1 fruit fly cellular context compared by ENCODE assay signal in the genomic region with DNA sequence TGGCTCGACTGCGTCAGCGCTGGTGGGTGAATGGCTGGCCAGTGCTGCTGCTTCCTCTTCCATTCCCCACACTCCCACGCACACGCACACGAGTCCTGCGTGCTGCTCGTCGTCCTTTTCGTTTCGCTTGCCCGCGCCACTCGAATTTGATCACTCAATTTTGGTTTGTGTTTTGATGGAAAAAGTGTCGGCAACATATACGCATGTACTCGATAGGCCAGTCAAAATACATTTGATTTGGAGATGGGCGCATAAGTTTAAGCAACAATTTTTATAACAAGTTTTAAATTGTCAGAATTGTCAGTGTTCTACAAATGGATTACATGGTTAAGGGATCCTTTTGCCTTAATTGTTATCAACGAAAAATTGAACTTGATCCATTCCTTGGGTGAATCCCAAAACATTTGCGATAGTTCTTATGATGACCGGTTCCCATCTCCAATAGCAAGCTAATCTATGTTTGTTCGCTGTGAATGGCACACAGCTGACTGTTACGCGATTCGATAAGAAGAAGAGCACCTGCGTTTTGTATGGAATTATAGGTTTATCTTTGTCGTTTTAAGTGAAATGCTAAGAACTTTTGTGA.
A peak's percentile ranks its signal among the peaks of the same experiment; 100 is the strongest.
TF ChIP-seq lines count a peak whose summit lies in the region.

A gene (minus strand): TSS at position 295 of the 586 bp plus-strand sequence.
A gene (plus strand): TSS at position 487 of the 586 bp plus-strand sequence.

TF ChIP-seq in whole organism, embryonic, 481 proteins besides CTCF, POLR2A, EP300 and RAD21 (continued from another document and continues in another):
- no peak for TF ChIP-seq CG16779 (GFP tag; IDR thresholded peaks at IDR 0.05; lab: Robert Waterston, UW)
- no peak for TF ChIP-seq CG34422 (GFP tag; IDR thresholded peaks at IDR 0.05; lab: Robert Waterston, UW)
- TF ChIP-seq sd (tag; optimal IDR thresholded peaks at IDR 0.05; lab: Kevin White, UChicago), result no peak
- TF ChIP-seq Ptx1 (GFP tag; IDR thresholded peaks at IDR 0.05; lab: Robert Waterston, UW), result 0 out of 2 replicates have a peak, but pooled peaks have one; percentile 36
- TF ChIP-seq Dip2 (GFP tag; IDR thresholded peaks at IDR 0.05; lab: Robert Waterston, UW), result no peak
- TF ChIP-seq ro (GFP tag; IDR thresholded peaks at IDR 0.05; lab: Robert Waterston, UW), result no peak
- no peak for TF ChIP-seq Tbp (GFP tag; optimal IDR thresholded peaks at IDR 0.05; lab: Kevin White, UChicago)
- TF ChIP-seq HmgZ (tag; optimal IDR thresholded peaks at IDR 0.05; lab: Kevin White, UChicago), result peak; percentile 9
- TF ChIP-seq slou (GFP tag; optimal IDR thresholded peaks at IDR 0.05; lab: Kevin White, UChicago), result peak; percentile 21
- no peak for TF ChIP-seq D19B (GFP tag; optimal IDR thresholded peaks at IDR 0.05; lab: Kevin White, UChicago)
- TF ChIP-seq eyg (GFP tag; optimal IDR thresholded peaks at IDR 0.05; lab: Kevin White, UChicago), result no peak
- no peak for TF ChIP-seq aop (GFP tag; IDR thresholded peaks at IDR 0.05; lab: Robert Waterston, UW)
- peak; percentile 55 for TF ChIP-seq pum (GFP tag; optimal IDR thresholded peaks at IDR 0.05; lab: Kevin White, UChicago)
- peak; percentile 54 for TF ChIP-seq Bgb (GFP tag; IDR thresholded peaks at IDR 0.05; lab: Robert Waterston, UW; ENCODE audit: partially characterized antibody)
- peak; percentile 57 for TF ChIP-seq CG7786 (GFP tag; optimal IDR thresholded peaks at IDR 0.05; lab: Kevin White, UChicago)
- TF ChIP-seq BtbVII (GFP tag; optimal IDR thresholded peaks at IDR 0.05; lab: Kevin White, UChicago), result no peak
- peak; percentile 37 for TF ChIP-seq CG9727 (GFP tag; optimal IDR thresholded peaks at IDR 0.05; lab: Kevin White, UChicago)
- peak; percentile 24 for TF ChIP-seq CG1233 (GFP tag; optimal IDR thresholded peaks at IDR 0.05; lab: Kevin White, UChicago)
- TF ChIP-seq CG10267 (tag; optimal IDR thresholded peaks at IDR 0.05; lab: Kevin White, UChicago), result peak; percentile 36
- no peak for TF ChIP-seq CG2202 (tag; optimal IDR thresholded peaks at IDR 0.05; lab: Kevin White, UChicago)
- peak; percentile 60 for TF ChIP-seq jumu (GFP tag; optimal IDR thresholded peaks at IDR 0.05; lab: Kevin White, UChicago)
- no peak for TF ChIP-seq da (GFP tag; optimal IDR thresholded peaks at IDR 0.05; lab: Kevin White, UChicago)
- peak; percentile 33 for TF ChIP-seq chn (GFP tag; optimal IDR thresholded peaks at IDR 0.05; lab: Kevin White, UChicago)
- peak; percentile 38 for TF ChIP-seq CG4424 (GFP tag; optimal IDR thresholded peaks at IDR 0.05; lab: Kevin White, UChicago)
- TF ChIP-seq H2.0 (GFP tag; IDR thresholded peaks at IDR 0.05; lab: Robert Waterston, UW), result peak; percentile 27; the same call in 1 of the 2 replicates
- TF ChIP-seq gem (tag; optimal IDR thresholded peaks at IDR 0.05; lab: Kevin White, UChicago), result peak; percentile 47
- no peak for TF ChIP-seq D (optimal IDR thresholded peaks at IDR 0.05; lab: Kevin White, UChicago)
- no peak for TF ChIP-seq D (GFP tag; optimal IDR thresholded peaks at IDR 0.05; lab: Kevin White, UChicago)
- TF ChIP-seq ranshi (GFP tag; IDR thresholded peaks at IDR 0.05; lab: Robert Waterston, UW), result no peak
- no peak for TF ChIP-seq CG11560 (tag; IDR thresholded peaks at IDR 0.05; lab: Robert Waterston, UW)
- no peak for TF ChIP-seq CG3407 (GFP tag; optimal IDR thresholded peaks at IDR 0.05; lab: Kevin White, UChicago)
- TF ChIP-seq CG34224 (GFP tag; IDR thresholded peaks at IDR 0.05; lab: Robert Waterston, UW; ENCODE audit: partially characterized antibody), result 0 out of 3 replicates have a peak, but pooled peaks have one; percentile 24
- TF ChIP-seq CG18764 (GFP tag; optimal IDR thresholded peaks at IDR 0.05; lab: Kevin White, UChicago), result no peak
- TF ChIP-seq cg (GFP tag; optimal IDR thresholded peaks at IDR 0.05; lab: Kevin White, UChicago), result no peak
- no peak for TF ChIP-seq Doc2 (GFP tag; IDR thresholded peaks at IDR 0.05; lab: Robert Waterston, UW)
- no peak for TF ChIP-seq Optix (GFP tag; IDR thresholded peaks at IDR 0.05; lab: Robert Waterston, UW)
- TF ChIP-seq CG10959 (GFP tag; IDR thresholded peaks at IDR 0.05; lab: Robert Waterston, UW), result no peak
- no peak for TF ChIP-seq odd (GFP tag; optimal IDR thresholded peaks at IDR 0.05; lab: Kevin White, UChicago)
- TF ChIP-seq rib (GFP tag; IDR thresholded peaks at IDR 0.05; lab: Robert Waterston, UW), result no peak
- 0 out of 2 replicates have a peak, but pooled peaks have one; percentile 37 for TF ChIP-seq al (GFP tag; IDR thresholded peaks at IDR 0.05; lab: Robert Waterston, UW)
- TF ChIP-seq Poxn (GFP tag; IDR thresholded peaks at IDR 0.05; lab: Robert Waterston, UW), result no peak
- peak; percentile 55 for TF ChIP-seq phol (tag; optimal IDR thresholded peaks at IDR 0.05; lab: Kevin White, UChicago)
- no peak for TF ChIP-seq sim (GFP tag; IDR thresholded peaks at IDR 0.05; lab: Robert Waterston, UW)
- TF ChIP-seq Pdp1 (GFP tag; optimal IDR thresholded peaks at IDR 0.05; lab: Kevin White, UChicago), result peak; percentile 62 to 98
- TF ChIP-seq lab (GFP tag; optimal IDR thresholded peaks at IDR 0.05; lab: Kevin White, UChicago), result no peak
- TF ChIP-seq sob (GFP tag; IDR thresholded peaks at IDR 0.05; lab: Robert Waterston, UW), result no peak
- TF ChIP-seq tll (GFP tag; optimal IDR thresholded peaks at IDR 0.05; lab: Kevin White, UChicago), result peak in 1 of 2 experiments; percentile 59
- TF ChIP-seq toy (GFP tag; IDR thresholded peaks at IDR 0.05; lab: Robert Waterston, UW), result no peak
- no peak for TF ChIP-seq btn (GFP tag; optimal IDR thresholded peaks at IDR 0.05; lab: Kevin White, UChicago)
- no peak for TF ChIP-seq CG15269 (tag; optimal IDR thresholded peaks at IDR 0.05; lab: Kevin White, UChicago)
- TF ChIP-seq hb (GFP tag; IDR thresholded peaks at IDR 0.05; lab: Robert Waterston, UW; ENCODE audit: partially characterized antibody), result no peak
- no peak for TF ChIP-seq CG15601 (tag; optimal IDR thresholded peaks at IDR 0.05; lab: Kevin White, UChicago)
- peak; percentile 9 for TF ChIP-seq tin (GFP tag; optimal IDR thresholded peaks at IDR 0.05; lab: Kevin White, UChicago)
- TF ChIP-seq seq (GFP tag; IDR thresholded peaks at IDR 0.05; lab: Robert Waterston, UW), result no peak
- no peak for TF ChIP-seq Fer2 (tag; optimal IDR thresholded peaks at IDR 0.05; lab: Kevin White, UChicago)
- peak; percentile 76 for TF ChIP-seq Med (GFP tag; lab: Kevin White, UChicago)
- TF ChIP-seq CG3847 (GFP tag; IDR thresholded peaks at IDR 0.05; lab: Robert Waterston, UW), result no peak
- TF ChIP-seq cad (GFP tag; optimal IDR thresholded peaks at IDR 0.05; lab: Kevin White, UChicago), result no peak
- no peak for TF ChIP-seq fru (optimal IDR thresholded peaks at IDR 0.05; lab: Kevin White, UChicago)
- TF ChIP-seq trh (GFP tag; optimal IDR thresholded peaks at IDR 0.05; lab: Kevin White, UChicago), result no peak
- no peak for TF ChIP-seq pros (GFP tag; optimal IDR thresholded peaks at IDR 0.05; lab: Kevin White, UChicago)
- no peak for TF ChIP-seq usp (GFP tag; optimal IDR thresholded peaks at IDR 0.05; lab: Kevin White, UChicago)
- TF ChIP-seq run (tag; optimal IDR thresholded peaks at IDR 0.05; lab: Kevin White, UChicago), result no peak
- TF ChIP-seq Hr3 (GFP tag; optimal IDR thresholded peaks at IDR 0.05; lab: Kevin White, UChicago), result peak; percentile 9
- no peak for TF ChIP-seq fd64A (GFP tag; optimal IDR thresholded peaks at IDR 0.05; lab: Kevin White, UChicago)
- peak; percentile 49 for TF ChIP-seq Sry-β (GFP tag; optimal IDR thresholded peaks at IDR 0.05; lab: Kevin White, UChicago)
- no peak for TF ChIP-seq Dref (GFP tag; IDR thresholded peaks at IDR 0.05; lab: Robert Waterston, UW)
- peak; percentile 31; the same call in 1 of the 2 replicates for TF ChIP-seq CG6689 (GFP tag; IDR thresholded peaks at IDR 0.05; lab: Robert Waterston, UW)
- no peak for TF ChIP-seq CG6254 (GFP tag; optimal IDR thresholded peaks at IDR 0.05; lab: Kevin White, UChicago)
- peak; percentile 47; the same call in 1 of the 2 replicates for TF ChIP-seq GATAe (GFP tag; conservative IDR thresholded peaks at IDR 0.05; lab: Robert Waterston, UW)
- no peak for TF ChIP-seq pnt (GFP tag; optimal IDR thresholded peaks at IDR 0.05; lab: Kevin White, UChicago)
- TF ChIP-seq CG12769 (tag; optimal IDR thresholded peaks at IDR 0.05; lab: Kevin White, UChicago), result no peak
- peak; percentile 33 for TF ChIP-seq slp2 (GFP tag; optimal IDR thresholded peaks at IDR 0.05; lab: Kevin White, UChicago)
- no peak for TF ChIP-seq Dbx (GFP tag; IDR thresholded peaks at IDR 0.05; lab: Robert Waterston, UW)
- TF ChIP-seq NfI (GFP tag; optimal IDR thresholded peaks at IDR 0.05; lab: Kevin White, UChicago), result no peak
- peak; percentile 38 for TF ChIP-seq p53 (GFP tag; optimal IDR thresholded peaks at IDR 0.05; lab: Kevin White, UChicago)
- TF ChIP-seq HLH3B (GFP tag; IDR thresholded peaks at IDR 0.05; lab: Robert Waterston, UW), result no peak
- no peak for TF ChIP-seq repo (GFP tag; optimal IDR thresholded peaks at IDR 0.05; lab: Kevin White, UChicago)
- TF ChIP-seq inv (GFP tag; IDR thresholded peaks at IDR 0.05; lab: Robert Waterston, UW; ENCODE audit: partially characterized antibody), result peak; percentile 46
- TF ChIP-seq CG2116 (GFP tag; optimal IDR thresholded peaks at IDR 0.05; lab: Kevin White, UChicago), result peak; percentile 43
- TF ChIP-seq Hmx (GFP tag; optimal IDR thresholded peaks at IDR 0.05; lab: Kevin White, UChicago), result no peak
- TF ChIP-seq CG10979 (tag; optimal IDR thresholded peaks at IDR 0.05; lab: Kevin White, UChicago), result no peak
- peak; percentile 22; the same call in 1 of the 2 replicates for TF ChIP-seq CG14441 (GFP tag; IDR thresholded peaks at IDR 0.05; lab: Robert Waterston, UW)
- no peak for TF ChIP-seq CG11696 (GFP tag; IDR thresholded peaks at IDR 0.05; lab: Robert Waterston, UW)
- peak in 1 of 2 experiments; percentile 29 for TF ChIP-seq Hr51 (GFP tag; optimal IDR thresholded peaks at IDR 0.05; lab: Kevin White, UChicago)
- TF ChIP-seq Atf6 (GFP tag; IDR thresholded peaks at IDR 0.05; lab: Robert Waterston, UW), result no peak
- no peak for TF ChIP-seq sisA (GFP tag; IDR thresholded peaks at IDR 0.05; lab: Robert Waterston, UW)
- TF ChIP-seq gro (GFP tag; optimal IDR thresholded peaks at IDR 0.05; lab: Kevin White, UChicago), result peak; percentile 16
- TF ChIP-seq zfh1 (GFP tag; IDR thresholded peaks at IDR 0.05; lab: Robert Waterston, UW), result no peak
- no peak for TF ChIP-seq CG1647 (GFP tag; optimal IDR thresholded peaks at IDR 0.05; lab: Kevin White, UChicago)
- TF ChIP-seq schlank (tag; optimal IDR thresholded peaks at IDR 0.05; lab: Kevin White, UChicago), result no peak
- no peak for TF ChIP-seq Mad (GFP tag; optimal IDR thresholded peaks at IDR 0.05; lab: Kevin White, UChicago)
- TF ChIP-seq Gug (GFP tag; IDR thresholded peaks at IDR 0.05; lab: Robert Waterston, UW), result peak; percentile 24; the same call in 2 of the 4 replicates
- no peak for TF ChIP-seq prd (optimal IDR thresholded peaks at IDR 0.05; lab: Kevin White, UChicago)
- TF ChIP-seq prd (GFP tag; IDR thresholded peaks at IDR 0.05; lab: Robert Waterston, UW), result no peak
- peak; percentile 12 for TF ChIP-seq CG10654 (GFP tag; optimal IDR thresholded peaks at IDR 0.05; lab: Kevin White, UChicago)
- TF ChIP-seq CG17912 (GFP tag; optimal IDR thresholded peaks at IDR 0.05; lab: Kevin White, UChicago), result no peak
- TF ChIP-seq CG7839 (tag; optimal IDR thresholded peaks at IDR 0.05; lab: Kevin White, UChicago), result peak; percentile 15
- no peak for TF ChIP-seq Asciz (GFP tag; optimal IDR thresholded peaks at IDR 0.05; lab: Kevin White, UChicago)
- peak; percentile 55 for TF ChIP-seq CG8290 (GFP tag; optimal IDR thresholded peaks at IDR 0.05; lab: Kevin White, UChicago)
- TF ChIP-seq CG8290 (tag; optimal IDR thresholded peaks at IDR 0.05; lab: Kevin White, UChicago), result peak in 1 of 2 experiments; percentile 48
- TF ChIP-seq CG13296 (GFP tag; optimal IDR thresholded peaks at IDR 0.05; lab: Kevin White, UChicago), result no peak
- TF ChIP-seq CG4854 (GFP tag; optimal IDR thresholded peaks at IDR 0.05; lab: Kevin White, UChicago), result no peak
- peak; percentile 31 for TF ChIP-seq sug (tag; optimal IDR thresholded peaks at IDR 0.05; lab: Kevin White, UChicago)
- TF ChIP-seq bcd (GFP tag; optimal IDR thresholded peaks at IDR 0.05; lab: Kevin White, UChicago), result peak; percentile 69
- TF ChIP-seq hkb (optimal IDR thresholded peaks at IDR 0.05; lab: Kevin White, UChicago), result no peak
- TF ChIP-seq hkb (GFP tag; IDR thresholded peaks at IDR 0.05; lab: Robert Waterston, UW), result no peak
- peak; percentile 24 for TF ChIP-seq CG12236 (GFP tag; optimal IDR thresholded peaks at IDR 0.05; lab: Kevin White, UChicago)
- TF ChIP-seq Hand (GFP tag; optimal IDR thresholded peaks at IDR 0.05; lab: Kevin White, UChicago), result no peak
- TF ChIP-seq CG31441 (GFP tag; IDR thresholded peaks at IDR 0.05; lab: Robert Waterston, UW), result no peak
- TF ChIP-seq pita (GFP tag; optimal IDR thresholded peaks at IDR 0.05; lab: Kevin White, UChicago), result no peak
- TF ChIP-seq CG9876 (GFP tag; optimal IDR thresholded peaks at IDR 0.05; lab: Kevin White, UChicago), result peak; percentile 43
- TF ChIP-seq pho (GFP tag; optimal IDR thresholded peaks at IDR 0.05; lab: Kevin White, UChicago), result peak; percentile 54
- no peak for TF ChIP-seq CG4730 (GFP tag; IDR thresholded peaks at IDR 0.05; lab: Robert Waterston, UW)
- peak; percentile 26; the same call in 2 of the 3 replicates for TF ChIP-seq Opbp (GFP tag; IDR thresholded peaks at IDR 0.05; lab: Robert Waterston, UW; ENCODE audit: partially characterized antibody)
- TF ChIP-seq CG17612 (GFP tag; IDR thresholded peaks at IDR 0.05; lab: Robert Waterston, UW), result no peak
- TF ChIP-seq CG6765 (GFP tag; optimal IDR thresholded peaks at IDR 0.05; lab: Kevin White, UChicago), result no peak
- TF ChIP-seq Elba2 (GFP tag; optimal IDR thresholded peaks at IDR 0.05; lab: Kevin White, UChicago), result no peak
- TF ChIP-seq CG33557 (GFP tag; optimal IDR thresholded peaks at IDR 0.05; lab: Kevin White, UChicago), result no peak
- no peak for TF ChIP-seq Oaz (GFP tag; IDR thresholded peaks at IDR 0.05; lab: Robert Waterston, UW)
- TF ChIP-seq CG3281 (GFP tag; optimal IDR thresholded peaks at IDR 0.05; lab: Kevin White, UChicago), result peak; percentile 23
- TF ChIP-seq Antp (GFP tag; optimal IDR thresholded peaks at IDR 0.05; lab: Kevin White, UChicago), result peak; percentile 71
- TF ChIP-seq CG6791 (GFP tag; IDR thresholded peaks at IDR 0.05; lab: Robert Waterston, UW; ENCODE audit: partially characterized antibody), result peak; percentile 22; the same call in 2 of the 3 replicates
- peak; percentile 44 for TF ChIP-seq Hsf (GFP tag; optimal IDR thresholded peaks at IDR 0.05; lab: Kevin White, UChicago)
- TF ChIP-seq Lim3 (GFP tag; IDR thresholded peaks at IDR 0.05; lab: Robert Waterston, UW), result no peak
- peak; percentile 67 for TF ChIP-seq CoRest (tag; optimal IDR thresholded peaks at IDR 0.05; lab: Kevin White, UChicago)
- TF ChIP-seq CG18599 (GFP tag; optimal IDR thresholded peaks at IDR 0.05; lab: Kevin White, UChicago), result no peak
